Fruit fly (Drosophila melanogaster) whole organism: ENCODE results near the gene CG42594.

Experiments
- EcR ChIP-seq, 2 experiments: fragments of >200 bp; optimal IDR thresholded peaks; 2 replicates each; lab custom pipeline; 2017; ENCODE audit warnings: missing biosample characterization in 2 of 2, missing genetic modification characterization in 2 of 2, missing genetic modification reagents in 2 of 2
- pan ChIP-seq: fragments of >200 bp; optimal IDR thresholded peaks from 2 replicates; lab custom pipeline; 2017
- psq ChIP-seq: fragments of >200 bp; optimal IDR thresholded peaks from 2 replicates; lab custom pipeline; 2017
- usp ChIP-seq: fragments of >200 bp; optimal IDR thresholded peaks from 2 replicates; lab custom pipeline; 2017; ENCODE audit warnings: missing biosample characterization, missing genetic modification characterization, mixed read lengths

- no peak for TF ChIP-seq usp (GFP tag; lab: Kevin White, UChicago)
- no peak for TF ChIP-seq pan (lab: Kevin White, UChicago)
- TF ChIP-seq EcR (GFP tag; optimal IDR thresholded peaks at IDR 0.05; lab: Kevin White, UChicago) = no peak
- TF ChIP-seq psq (lab: Kevin White, UChicago) = no peak
Measured at dm6 chrX:4894596-4894995, 54.0 kb downstream of the CG42594 start.
